Fruit fly (Drosophila melanogaster): Measurements from ENCODE around the gene CG4669.
A peak's percentile ranks its signal among the peaks of the same experiment; 100 is the strongest.

CG4669 gene

dm6 chr3L:5248863-5249262 lies 14.6 kb downstream of the CG4669 start (continued):
- TF ChIP-seq Myb (GFP tag; optimal IDR thresholded peaks at IDR 0.05) (no peak), CG11696 (GFP tag; IDR thresholded peaks at IDR 0.05) (no peak), sens (GFP tag) (peak; percentile 93), Optix (GFP tag; IDR thresholded peaks at IDR 0.05) (no peak), CG10209 (GFP tag; optimal IDR thresholded peaks at IDR 0.05) (peak; percentile 21), insv (GFP tag; optimal IDR thresholded peaks at IDR 0.05) (no peak), CG8924 (tag; optimal IDR thresholded peaks at IDR 0.05) (peak; percentile 43), CG7928 (GFP tag; optimal IDR thresholded peaks at IDR 0.05) (no peak), amos (GFP tag; IDR thresholded peaks at IDR 0.05; ENCODE audit: partially characterized antibody) (no peak), Dek (tag; optimal IDR thresholded peaks at IDR 0.05) (no peak), sc (optimal IDR thresholded peaks at IDR 0.05) (no peak), sc (GFP tag; optimal IDR thresholded peaks at IDR 0.05) (no peak), gem (tag; optimal IDR thresholded peaks at IDR 0.05) (peak; percentile 58), Rfx (GFP tag; IDR thresholded peaks at IDR 0.05) (no peak), Sry-δ (GFP tag; optimal IDR thresholded peaks at IDR 0.05) (peak; percentile 8), ap (GFP tag; IDR thresholded peaks at IDR 0.05) (0 out of 2 replicates have a peak, but pooled peaks have one; percentile 20), CG32532 (GFP tag; IDR thresholded peaks at IDR 0.05) (no peak), Chrac-16 (GFP tag; optimal IDR thresholded peaks at IDR 0.05) (no peak), CG10431 (GFP tag; optimal IDR thresholded peaks at IDR 0.05) (no peak), Med (GFP tag) (no peak), Oli (tag; optimal IDR thresholded peaks at IDR 0.05) (peak; percentile 65), CG9817 (tag; optimal IDR thresholded peaks at IDR 0.05) (no peak), CG13894 (tag; optimal IDR thresholded peaks at IDR 0.05) (no peak), Kr (GFP tag; optimal IDR thresholded peaks at IDR 0.05) (no peak), CG1024 (GFP tag; IDR thresholded peaks at IDR 0.05) (0 out of 2 replicates have a peak, but pooled peaks have one; percentile 13), repo (GFP tag; optimal IDR thresholded peaks at IDR 0.05) (no peak), bcd (GFP tag; optimal IDR thresholded peaks at IDR 0.05) (peak; percentile 46), pb (GFP tag; optimal IDR thresholded peaks at IDR 0.05) (peak; percentile 41), Gug (GFP tag; IDR thresholded peaks at IDR 0.05) (no peak), CG2120 (GFP tag; optimal IDR thresholded peaks at IDR 0.05) (no peak), CG15073 (GFP tag; optimal IDR thresholded peaks at IDR 0.05) (no peak), unpg (GFP tag; optimal IDR thresholded peaks at IDR 0.05) (peak; percentile 44), CG10147 (GFP tag; optimal IDR thresholded peaks at IDR 0.05) (no peak), jing (GFP tag; optimal IDR thresholded peaks at IDR 0.05) (peak; percentile 21), CG10565 (GFP tag; optimal IDR thresholded peaks at IDR 0.05) (no peak), al (GFP tag; IDR thresholded peaks at IDR 0.05) (no peak), croc (GFP tag; conservative IDR thresholded peaks at IDR 0.05) (peak; percentile 60; the same call in 2 of the 3 replicates), CG14965 (GFP tag; optimal IDR thresholded peaks at IDR 0.05; ENCODE audit: borderline replicate concordance) (no peak), NC2α (GFP tag; optimal IDR thresholded peaks at IDR 0.05) (no peak), NFAT (GFP tag; IDR thresholded peaks at IDR 0.05) (no peak), fru (optimal IDR thresholded peaks at IDR 0.05) (no peak), CG32767 (GFP tag; IDR thresholded peaks at IDR 0.05) (peak; percentile 42; the same call in 1 of the 2 replicates), luna (GFP tag; optimal IDR thresholded peaks at IDR 0.05) (no peak), inv (GFP tag; IDR thresholded peaks at IDR 0.05; ENCODE audit: partially characterized antibody) (no peak), CG5245 (GFP tag; optimal IDR thresholded peaks at IDR 0.05) (peak; percentile 19), hkb (optimal IDR thresholded peaks at IDR 0.05) (no peak), hkb (GFP tag; IDR thresholded peaks at IDR 0.05) (peak; percentile 74), br (optimal IDR thresholded peaks at IDR 0.05) (no peak), CG11695 (GFP tag; IDR thresholded peaks at IDR 0.05) (peak; percentile 21; the same call in 1 of the 3 replicates), CG18619 (GFP tag; optimal IDR thresholded peaks at IDR 0.05) (peak; percentile 5), CG5953 (GFP tag; IDR thresholded peaks at IDR 0.05) (peak; percentile 69), z (GFP tag; IDR thresholded peaks at IDR 0.05) (no peak), row (GFP tag; IDR thresholded peaks at IDR 0.05) (peak; percentile 72)

Data from whole organism, embryonic.